Fruit fly (Drosophila melanogaster): ENCODE measurements around the gene fzy.

DNA sequence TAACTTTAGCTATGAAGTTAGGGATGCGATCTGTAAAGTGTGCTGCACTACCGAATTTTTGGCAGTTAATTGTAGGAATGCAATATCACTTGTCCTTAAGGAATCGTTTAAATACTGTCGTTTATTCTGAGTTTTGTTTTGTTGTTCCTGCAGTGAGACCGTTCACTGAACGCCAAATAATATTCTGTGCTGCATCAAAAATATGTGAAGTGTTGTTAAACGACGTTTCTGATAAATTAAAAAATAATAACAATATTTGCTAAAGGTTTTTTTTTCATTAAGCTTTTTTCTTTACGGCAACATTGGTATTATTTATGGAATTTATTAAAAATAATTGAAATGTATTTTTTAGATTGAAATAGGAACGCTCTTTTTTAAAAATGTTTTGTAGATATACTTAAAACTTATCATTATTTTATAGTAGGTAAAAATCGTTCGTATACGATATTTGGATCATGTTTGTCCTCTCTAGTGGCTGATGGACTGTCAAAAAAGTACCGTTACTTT, 7.9 kb upstream of the fzy start, which contains the start of gene GMF:
- TF ChIP-seq usp (GFP tag; optimal IDR thresholded peaks at IDR 0.05) = no peak
- no peak for TF ChIP-seq Dfd (GFP tag; optimal IDR thresholded peaks at IDR 0.05)
- no peak for TF ChIP-seq lola (GFP tag; optimal IDR thresholded peaks at IDR 0.05)
- peak; percentile 21 for TF ChIP-seq psq (GFP tag; optimal IDR thresholded peaks at IDR 0.05)
- peak; percentile 19 for TF ChIP-seq ey (GFP tag; optimal IDR thresholded peaks at IDR 0.05)
- no peak for TF ChIP-seq fru (GFP tag; optimal IDR thresholded peaks at IDR 0.05)
- no peak for TF ChIP-seq Myc (optimal IDR thresholded peaks at IDR 0.05)
- TF ChIP-seq CG32264 (GFP tag; optimal IDR thresholded peaks at IDR 0.05) = no peak
- TF ChIP-seq sv (GFP tag; optimal IDR thresholded peaks at IDR 0.05) = no peak
- no peak for TF ChIP-seq br (GFP tag; optimal IDR thresholded peaks at IDR 0.05)
- TF ChIP-seq sage (GFP tag; optimal IDR thresholded peaks at IDR 0.05) = no peak
- TF ChIP-seq woc (GFP tag; optimal IDR thresholded peaks at IDR 0.05) = peak; percentile 57
- TF ChIP-seq Vsx2 (GFP tag; optimal IDR thresholded peaks at IDR 0.05; ENCODE audit: partially characterized antibody) = no peak
